Worm (Caenorhabditis elegans) whole organism, L3 larva: ENCODE measurements around the gene Y43F8B.17.
"Not testable (repeated sequence)": the region's sequence is repeated elsewhere in the genome, so short reads cannot be mapped to it uniquely, and the experiment has no call there.

Source experiments
- aly-2 ChIP-seq: fragments of 150-350 bp; optimal IDR thresholded peaks from 2 replicates; lab custom pipeline; 2014; ENCODE audit warnings: missing biosample characterization, missing genetic modification characterization
- ama-1 ChIP-seq: fragments of 150-350 bp; optimal IDR thresholded peaks from 2 replicates; lab custom pipeline; 2018
- ceh-28 ChIP-seq: fragments of 150-350 bp; optimal IDR thresholded peaks from 2 replicates; lab custom pipeline; 2014; ENCODE audit warnings: missing biosample characterization, missing genetic modification reagents, missing genetic modification characterization
- egl-27 ChIP-seq: sonication (generic microtip); optimal IDR thresholded peaks from 4 replicates; lab custom pipeline; 2017; ENCODE audit warnings: missing biosample characterization, missing genetic modification reagents, missing genetic modification characterization
- nfya-1 ChIP-seq: sonication (generic microtip); optimal IDR thresholded peaks from 2 replicates; lab custom pipeline; 2017; ENCODE audit warnings: missing genetic modification characterization, mild to moderate bottlenecking, missing compliant biosample characterization, antibody characterized with exemption, moderate library complexity; ENCODE audit not compliant: insufficient read depth
- nhr-11 ChIP-seq: fragments of 150-350 bp; optimal IDR thresholded peaks from 2 replicates; lab custom pipeline; 2014; ENCODE audit warnings: missing biosample characterization, missing genetic modification characterization
- nhr-28 ChIP-seq: fragments of 150-350 bp; optimal IDR thresholded peaks from 2 replicates; lab custom pipeline; 2014; ENCODE audit warnings: missing biosample characterization, missing genetic modification characterization
- pha-4 ChIP-seq: fragments of 150-350 bp; optimal IDR thresholded peaks from 2 replicates; lab custom pipeline; 2014; ENCODE audit warnings: missing biosample characterization, missing genetic modification reagents, missing genetic modification characterization
- skn-1 ChIP-seq: fragments of 150-350 bp; optimal IDR thresholded peaks from 2 replicates; lab custom pipeline; 2014; ENCODE audit warnings: missing biosample characterization, missing genetic modification characterization
- snpc-4 ChIP-seq: fragments of 150-350 bp; optimal IDR thresholded peaks from 2 replicates; lab custom pipeline; 2014; ENCODE audit warnings: missing biosample characterization, missing genetic modification characterization
- ztf-11 ChIP-seq: fragments of 150-350 bp; optimal IDR thresholded peaks from 2 replicates; lab custom pipeline; 2014; ENCODE audit warnings: missing biosample characterization, missing genetic modification characterization
- ztf-4 ChIP-seq: fragments of 150-350 bp; optimal IDR thresholded peaks from 2 replicates; lab custom pipeline; 2014; ENCODE audit warnings: missing biosample characterization, missing genetic modification characterization

ce11 chrV:19459501-19459900 is 25.0 kb upstream of the Y43F8B.17 start:
- TF ChIP-seq ztf-11 (tag; lab: Kevin White, UChicago); aly-2 (tag; lab: Kevin White, UChicago); skn-1 (tag; lab: Kevin White, UChicago); egl-27 (tag; lab: Kevin White, UChicago); ztf-4; ceh-28 (tag; lab: Kevin White, UChicago); pha-4; nfya-1 (tag; lab: Kevin White, UChicago); nhr-28 (tag; lab: Kevin White, UChicago); nhr-11 (tag; lab: Kevin White, UChicago); snpc-4 (tag; lab: Kevin White, UChicago); ama-1 (lab: Kevin White, UChicago): not testable (repeated sequence)
